Worm (Caenorhabditis elegans) whole organism, young adult: Measurements from ENCODE around the gene hrde-2.
A peak's percentile ranks its signal among the peaks of the same experiment; 100 is the strongest.

Experiments used
- B0019.2 ChIP-seq: fragments of 200-800 bp; sonication (Bioruptor generic); conservative IDR thresholded peaks from 2 replicates; pipeline ENCODE4 v1.3.6; 2022; ENCODE audit warnings: missing genetic modification reagents, missing genetic modification characterization, missing compliant biosample characterization
- B0261.1 ChIP-seq: sonication (generic microtip); optimal IDR thresholded peaks from 2 replicates; lab custom pipeline; 2016; ENCODE audit warnings: mild to moderate bottlenecking, missing genetic modification characterization, moderate library complexity, missing compliant biosample characterization
- B0336.3 ChIP-seq: fragments of 200-800 bp; sonication (Bioruptor generic); IDR thresholded peaks from 2 replicates; pipeline ENCODE4 v1.3.6; 2022; ENCODE audit warnings: missing genetic modification characterization, missing compliant biosample characterization
- C17E4.6 ChIP-seq: fragments of 200-800 bp; sonication (Bioruptor generic); IDR thresholded peaks from 2 replicates; pipeline ENCODE4 v1.3.6; 2022; ENCODE audit warnings: missing genetic modification reagents, missing genetic modification characterization, missing compliant biosample characterization
- F10E7.11 ChIP-seq: sonication (generic microtip); optimal IDR thresholded peaks from 2 replicates; lab custom pipeline; 2017; ENCODE audit warnings: mild to moderate bottlenecking, missing genetic modification characterization, moderate library complexity, missing compliant biosample characterization
- F37B4.10 ChIP-seq: fragments of 200-800 bp; sonication (Bioruptor generic); IDR thresholded peaks from 2 replicates; pipeline ENCODE4 v1.3.6; 2022; ENCODE audit warnings: missing genetic modification characterization, missing compliant biosample characterization
- F39B2.1 ChIP-seq: fragments of 200-800 bp; sonication (Bioruptor generic); IDR thresholded peaks from 2 replicates; pipeline ENCODE4 v1.3.6; 2022; ENCODE audit warnings: missing genetic modification reagents, missing genetic modification characterization, missing compliant biosample characterization
- F52B5.7 ChIP-seq: sonication (generic microtip); optimal IDR thresholded peaks from 2 replicates; lab custom pipeline; 2016; ENCODE audit warnings: mild to moderate bottlenecking, missing genetic modification characterization, missing compliant biosample characterization
- F55B11.4 ChIP-seq: sonication (generic microtip); optimal IDR thresholded peaks from 2 replicates; lab custom pipeline; 2016; ENCODE audit warnings: missing compliant biosample characterization, missing genetic modification characterization, borderline replicate concordance; ENCODE audit not compliant: insufficient read depth
- Y53F4B.3 ChIP-seq: fragments of 200-800 bp; sonication (Bioruptor generic); IDR thresholded peaks from 2 replicates; pipeline ENCODE4 v1.3.6; 2022; ENCODE audit warnings: missing genetic modification reagents, missing genetic modification characterization, missing compliant biosample characterization
- Y67H2A.10 ChIP-seq: fragments of 200-800 bp; sonication (Bioruptor generic); conservative IDR thresholded peaks from 2 replicates; pipeline ENCODE4 v1.3.6; 2022; ENCODE audit warnings: missing genetic modification reagents, missing genetic modification characterization, missing compliant biosample characterization
- Y79H2A.3 ChIP-seq: fragments of 200-800 bp; sonication (Bioruptor generic); conservative IDR thresholded peaks from 2 replicates; pipeline ENCODE4 v1.3.6; 2022; ENCODE audit warnings: missing genetic modification reagents, missing genetic modification characterization, missing compliant biosample characterization
- aptf-3 ChIP-seq: fragments of 200-800 bp; sonication (Bioruptor generic); IDR thresholded peaks from 2 replicates; pipeline ENCODE4 v1.3.6; 2022; ENCODE audit warnings: missing genetic modification characterization, missing compliant biosample characterization
- attf-3 ChIP-seq: fragments of 200-800 bp; sonication (Bioruptor generic); conservative IDR thresholded peaks from 2 replicates; pipeline ENCODE4 v1.3.6; 2022; ENCODE audit warnings: missing genetic modification reagents, missing genetic modification characterization, missing compliant biosample characterization
- attf-5 ChIP-seq: fragments of 200-800 bp; sonication (Bioruptor generic); optimal IDR thresholded peaks from 2 replicates; lab custom pipeline; 2018; ENCODE audit warnings: mild to moderate bottlenecking, missing genetic modification characterization, missing compliant biosample characterization
- attf-6 ChIP-seq: fragments of 200-800 bp; sonication (Bioruptor generic); IDR thresholded peaks from 2 replicates; pipeline ENCODE4 v1.3.6; 2022; ENCODE audit warnings: missing genetic modification reagents, missing genetic modification characterization, missing compliant biosample characterization
- cebp-1 ChIP-seq, 2 experiments: fragments of 200-800 bp in 1 of 2; sonication (Bioruptor generic) in 1 of 2; sonication (generic microtip) in 1 of 2; IDR thresholded peaks in 1 of 2; optimal IDR thresholded peaks in 1 of 2; 2 replicates each; pipeline versions ENCODE4 v1.3.6 to Lab custom; 2017 to 2022; ENCODE audit warnings: missing compliant biosample characterization in 2 of 2, missing genetic modification characterization in 2 of 2, mild to moderate bottlenecking in 1 of 2, missing genetic modification reagents in 1 of 2, moderate library complexity in 1 of 2
- cebp-2 ChIP-seq: fragments of 200-800 bp; sonication (Bioruptor generic); IDR thresholded peaks from 2 replicates; pipeline ENCODE4 v1.3.6; 2022; ENCODE audit warnings: missing genetic modification characterization, missing compliant biosample characterization
- ceh-100 ChIP-seq: fragments of 200-800 bp; sonication (Bioruptor generic); IDR thresholded peaks from 2 replicates; pipeline ENCODE4 v1.3.6; 2022; ENCODE audit warnings: missing genetic modification reagents, missing genetic modification characterization, missing compliant biosample characterization
- efl-1 ChIP-seq: fragments of 150-350 bp; optimal IDR thresholded peaks from 2 replicates; lab custom pipeline; 2014; ENCODE audit warnings: missing biosample characterization, missing genetic modification reagents, missing genetic modification characterization
- egl-44 ChIP-seq: fragments of 200-800 bp; sonication (Bioruptor generic); IDR thresholded peaks from 2 replicates; pipeline ENCODE4 v1.3.6; 2022; ENCODE audit warnings: missing genetic modification reagents, missing genetic modification characterization, missing compliant biosample characterization
- egrh-3 ChIP-seq: fragments of 200-800 bp; sonication (Bioruptor generic); IDR thresholded peaks from 2 replicates; pipeline ENCODE4 v1.3.6; 2022; ENCODE audit warnings: missing genetic modification reagents, missing genetic modification characterization, missing compliant biosample characterization
- fkh-3 ChIP-seq: sonication (generic microtip); optimal IDR thresholded peaks from 2 replicates; lab custom pipeline; 2016; ENCODE audit warnings: mild to moderate bottlenecking, missing genetic modification characterization, missing compliant biosample characterization
- him-1 ChIP-seq: sonication (generic microtip); optimal IDR thresholded peaks from 2 replicates; lab custom pipeline; 2016; ENCODE audit warnings: missing genotype, missing genetic modification reagents, missing genetic modification characterization, missing compliant biosample characterization
- hlh-26 ChIP-seq: fragments of 200-800 bp; sonication (Bioruptor generic); conservative IDR thresholded peaks from 2 replicates; pipeline ENCODE4 v1.3.6; 2022; ENCODE audit warnings: missing genetic modification reagents, missing genetic modification characterization, missing compliant biosample characterization
- lin-26 ChIP-seq: fragments of 200-800 bp; sonication (Bioruptor generic); IDR thresholded peaks from 2 replicates; pipeline ENCODE4 v1.3.6; 2022; ENCODE audit warnings: missing genetic modification reagents, missing genetic modification characterization, missing compliant biosample characterization
- lin-35 ChIP-seq, 3 experiments: fragments of 150-350 bp in 2 of 3; sonication (generic microtip) in 1 of 3; optimal IDR thresholded peaks; 2 replicates each; lab custom pipeline; 2014 to 2018; ENCODE audit warnings: missing biosample characterization in 3 of 3, missing genetic modification characterization in 3 of 3, missing genetic modification reagents in 3 of 3
- lin-40 ChIP-seq: sonication (generic microtip); optimal IDR thresholded peaks from 2 replicates; lab custom pipeline; 2016; ENCODE audit warnings: missing genetic modification characterization, mild to moderate bottlenecking, missing compliant biosample characterization, missing genotype, missing genetic modification reagents
- lsl-1 ChIP-seq: fragments of 200-800 bp; sonication (Bioruptor generic); optimal IDR thresholded peaks from 2 replicates; lab custom pipeline; 2018; ENCODE audit warnings: mild to moderate bottlenecking, missing genetic modification characterization, moderate library complexity, missing compliant biosample characterization
- lsy-27 ChIP-seq: sonication (generic microtip); optimal IDR thresholded peaks from 2 replicates; lab custom pipeline; 2017; ENCODE audit warnings: missing genetic modification characterization, mild to moderate bottlenecking, missing compliant biosample characterization, antibody characterized with exemption, missing genotype, borderline replicate concordance; ENCODE audit not compliant: insufficient read depth
- madf-6 ChIP-seq: fragments of 200-800 bp; sonication (Bioruptor generic); IDR thresholded peaks from 2 replicates; pipeline ENCODE4 v1.3.6; 2022; ENCODE audit warnings: missing genetic modification reagents, missing genetic modification characterization, missing compliant biosample characterization
- nfya-2 ChIP-seq: fragments of 200-800 bp; sonication (Bioruptor generic); IDR thresholded peaks from 2 replicates; pipeline ENCODE4 v1.3.6; 2022; ENCODE audit warnings: missing genetic modification reagents, missing genetic modification characterization, missing compliant biosample characterization
- nfyb-1 ChIP-seq: fragments of 200-800 bp; sonication (Bioruptor generic); IDR thresholded peaks from 2 replicates; pipeline ENCODE4 v1.3.6; 2022; ENCODE audit warnings: missing genetic modification reagents, missing genetic modification characterization, missing compliant biosample characterization
- nhr-80 ChIP-seq: sonication (generic microtip); optimal IDR thresholded peaks from 2 replicates; lab custom pipeline; 2016; ENCODE audit warnings: missing genetic modification characterization, missing compliant biosample characterization
- pha-4 ChIP-seq: fragments of 150-350 bp; sonication (generic microtip); optimal IDR thresholded peaks from 2 replicates; lab custom pipeline; 2014; ENCODE audit warnings: missing biosample characterization, missing genetic modification reagents, missing genetic modification characterization
- rec-8 ChIP-seq, 2 experiments: sonication (generic microtip); optimal IDR thresholded peaks; 2 replicates each; lab custom pipeline; 2016; ENCODE audit warnings: mild to moderate bottlenecking in 2 of 2, missing genetic modification characterization in 2 of 2, missing genetic modification reagents in 2 of 2, missing genotype in 2 of 2, missing biosample characterization in 1 of 2, missing compliant biosample characterization in 1 of 2, moderate library complexity in 1 of 2
- repo-1 ChIP-seq: sonication (generic microtip); optimal IDR thresholded peaks from 2 replicates; lab custom pipeline; 2017; ENCODE audit warnings: mild to moderate bottlenecking, missing genetic modification characterization, missing compliant biosample characterization
- snpc-1.3 ChIP-seq: sonication (generic microtip); optimal IDR thresholded peaks from 2 replicates; lab custom pipeline; 2017; ENCODE audit warnings: missing genetic modification characterization, mild to moderate bottlenecking, missing compliant biosample characterization, antibody characterized with exemption, moderate library complexity, missing genotype, missing genetic modification reagents; ENCODE audit not compliant: insufficient read depth
- snpc-4 ChIP-seq, 5 experiments: fragments of 150-350 bp in 1 of 5; sonication (generic microtip) in 4 of 5; optimal IDR thresholded peaks; 2 replicates each; lab custom pipeline; 2014 to 2018; ENCODE audit warnings: missing genetic modification characterization in 5 of 5, missing biosample characterization in 3 of 5, antibody characterized with exemption in 2 of 5, mild to moderate bottlenecking in 2 of 5, missing compliant biosample characterization in 2 of 5, missing genotype in 2 of 5, moderate library complexity in 2 of 5, missing genetic modification reagents in 1 of 5
- somi-1 ChIP-seq: fragments of 200-800 bp; sonication (Bioruptor generic); optimal IDR thresholded peaks from 2 replicates; lab custom pipeline; 2018; ENCODE audit warnings: mild to moderate bottlenecking, missing genetic modification characterization, missing compliant biosample characterization
- sptf-2 ChIP-seq: fragments of 200-800 bp; sonication (Bioruptor generic); optimal IDR thresholded peaks from 2 replicates; lab custom pipeline; 2018; ENCODE audit warnings: mild to moderate bottlenecking, missing genetic modification characterization, missing compliant biosample characterization
- tbp1 ChIP-seq: fragments of 200-800 bp; sonication (Bioruptor generic); optimal IDR thresholded peaks from 2 replicates; lab custom pipeline; 2018; ENCODE audit warnings: mild to moderate bottlenecking, missing genetic modification characterization, missing compliant biosample characterization
- xnd-1 ChIP-seq: sonication (generic microtip); optimal IDR thresholded peaks from 2 replicates; lab custom pipeline; 2016; ENCODE audit warnings: missing genotype, missing genetic modification reagents, missing genetic modification characterization, missing compliant biosample characterization
- zim-3 ChIP-seq: sonication (generic microtip); optimal IDR thresholded peaks from 2 replicates; lab custom pipeline; 2017; ENCODE audit warnings: mild to moderate bottlenecking, missing genetic modification characterization, moderate library complexity, missing compliant biosample characterization
- ztf-25 ChIP-seq: fragments of 200-800 bp; sonication (Bioruptor generic); IDR thresholded peaks from 2 replicates; pipeline ENCODE4 v1.3.6; 2022; ENCODE audit warnings: missing genetic modification reagents, missing genetic modification characterization, missing compliant biosample characterization

The hrde-2 gene

ce11 chrV:15012542-15013301, 7.8 kb downstream of the hrde-2 start:
- TF ChIP-seq snpc-1.3 (tag; lab: Kevin White, UChicago), result no peak
- no peak for TF ChIP-seq egrh-3
- TF ChIP-seq lsl-1 (GFP tag; lab: Kevin White, UChicago), result peak; percentile 17
- peak; percentile 65 for TF ChIP-seq him-1
- TF ChIP-seq cebp-2 (GFP tag; lab: Robert Waterston, UW), result no peak
- no peak for TF ChIP-seq hlh-26 (GFP tag; lab: Robert Waterston, UW)
- TF ChIP-seq repo-1 (tag; lab: Kevin White, UChicago), result no peak
- TF ChIP-seq lsy-27, result no peak
- TF ChIP-seq ceh-100, result peak; percentile 45
- TF ChIP-seq ztf-25, result no peak
- no peak for TF ChIP-seq rec-8 (tag; optimal IDR thresholded peaks at IDR 0.05; lab: Kevin White, UChicago)
- 0 out of 2 replicates have a peak, but pooled peaks have one; percentile 31 for TF ChIP-seq Y79H2A.3 (GFP tag; lab: Robert Waterston, UW)
- 0 out of 2 replicates have a peak, but pooled peaks have one; percentile 34 for TF ChIP-seq madf-6 (GFP tag; lab: Robert Waterston, UW)
- TF ChIP-seq cebp-1 (GFP tag; IDR thresholded peaks at IDR 0.05; lab: Robert Waterston, UW), result no peak
- peak; percentile 13 for TF ChIP-seq cebp-1 (tag; optimal IDR thresholded peaks at IDR 0.05; lab: Kevin White, UChicago)
- TF ChIP-seq nfyb-1 (GFP tag; lab: Robert Waterston, UW), result 0 out of 2 replicates have a peak, but pooled peaks have one; percentile 62
- TF ChIP-seq tbp1 (GFP tag; lab: Kevin White, UChicago), result peak; percentile 88
- no peak for TF ChIP-seq C17E4.6
- no peak for TF ChIP-seq egl-44 (GFP tag; lab: Robert Waterston, UW)
- TF ChIP-seq efl-1, result no peak
- no peak for TF ChIP-seq F55B11.4 (tag; lab: Kevin White, UChicago)
- peak; percentile 76 for TF ChIP-seq B0261.1 (tag; lab: Kevin White, UChicago)
- TF ChIP-seq snpc-4 (GFP tag; optimal IDR thresholded peaks at IDR 0.05; lab: Kevin White, UChicago), result no peak
- peak in 1 of 4 experiments; percentile 59 for TF ChIP-seq snpc-4 (tag; optimal IDR thresholded peaks at IDR 0.05; lab: Kevin White, UChicago)
- TF ChIP-seq Y53F4B.3, result 0 out of 2 replicates have a peak, but pooled peaks have one; percentile 40
- TF ChIP-seq attf-5 (GFP tag; lab: Kevin White, UChicago), result no peak
- no peak for TF ChIP-seq somi-1 (GFP tag; lab: Kevin White, UChicago)
- TF ChIP-seq attf-3 (GFP tag; lab: Robert Waterston, UW), result no peak; the same call in 1 of the 2 replicates
- TF ChIP-seq lin-26 (GFP tag; lab: Robert Waterston, UW), result peak; percentile 61; the same call in 1 of the 2 replicates
- TF ChIP-seq pha-4 (tag; lab: Kevin White, UChicago), result no peak
- no peak for TF ChIP-seq sptf-2 (GFP tag; lab: Kevin White, UChicago)
- TF ChIP-seq lin-40 (tag; lab: Kevin White, UChicago), result no peak
- no peak for TF ChIP-seq xnd-1
- peak; percentile 9 for TF ChIP-seq nhr-80
- TF ChIP-seq F39B2.1 (GFP tag; lab: Robert Waterston, UW), result no peak
- no peak for TF ChIP-seq zim-3 (tag; lab: Kevin White, UChicago)
- TF ChIP-seq F52B5.7, result no peak
- TF ChIP-seq F10E7.11, result no peak
- no peak for TF ChIP-seq nfya-2 (GFP tag; lab: Robert Waterston, UW)
- no peak for TF ChIP-seq aptf-3 (GFP tag; lab: Robert Waterston, UW)
- TF ChIP-seq B0019.2 (GFP tag; lab: Robert Waterston, UW), result 0 out of 2 replicates have a peak, but pooled peaks have one; percentile 6
- TF ChIP-seq F37B4.10 (GFP tag; lab: Robert Waterston, UW), result no peak
- TF ChIP-seq Y67H2A.10, result no peak
- no peak for TF ChIP-seq attf-6 (GFP tag; lab: Robert Waterston, UW)
- TF ChIP-seq fkh-3, result no peak
- 0 out of 2 replicates have a peak, but pooled peaks have one; percentile 38 for TF ChIP-seq B0336.3 (GFP tag; lab: Robert Waterston, UW)
- TF ChIP-seq lin-35 (GFP tag; optimal IDR thresholded peaks at IDR 0.05; lab: Kevin White, UChicago), result no peak
